Worm (Caenorhabditis elegans) whole organism, L1 larva: ENCODE results near the gene spe-19.

Experiments used
- aha-1 ChIP-seq: fragments of 150-350 bp; optimal IDR thresholded peaks from 2 replicates; lab custom pipeline; 2014; ENCODE audit warnings: missing biosample characterization, missing genetic modification characterization
- aly-2 ChIP-seq: fragments of 150-350 bp; optimal IDR thresholded peaks from 2 replicates; lab custom pipeline; 2014; ENCODE audit warnings: missing biosample characterization, missing genetic modification characterization
- elt-2 ChIP-seq: sonication (generic microtip); optimal IDR thresholded peaks from 2 replicates; lab custom pipeline; 2016; ENCODE audit warnings: missing genetic modification characterization, mild to moderate bottlenecking, inconsistent platforms, missing compliant biosample characterization, missing genetic modification reagents
- lir-3 ChIP-seq: sonication (generic microtip); optimal IDR thresholded peaks from 2 replicates; lab custom pipeline; 2016; ENCODE audit warnings: mild to moderate bottlenecking, missing genetic modification characterization, moderate library complexity, missing compliant biosample characterization; ENCODE audit not compliant: poor library complexity
- lsy-2 ChIP-seq, 2 experiments: fragments of 150-350 bp; optimal IDR thresholded peaks; 2 replicates each; lab custom pipeline; 2014; ENCODE audit warnings: missing biosample characterization in 2 of 2, missing genetic modification characterization in 2 of 2
- nhr-11 ChIP-seq: fragments of 150-350 bp; optimal IDR thresholded peaks from 2 replicates; lab custom pipeline; 2014; ENCODE audit warnings: missing biosample characterization, missing genetic modification characterization
- nhr-47 ChIP-seq: sonication (generic microtip); optimal IDR thresholded peaks from 2 replicates; lab custom pipeline; 2016; ENCODE audit warnings: mild to moderate bottlenecking, missing genetic modification characterization, moderate library complexity, missing compliant biosample characterization
- pax-3 ChIP-seq: fragments of 200-800 bp; sonication (Bioruptor generic); optimal IDR thresholded peaks from 2 replicates; lab custom pipeline; 2018; ENCODE audit warnings: mild to moderate bottlenecking, missing genetic modification characterization, moderate library complexity, missing compliant biosample characterization
- tbx-2 ChIP-seq: sonication (generic microtip); optimal IDR thresholded peaks from 2 replicates; lab custom pipeline; 2016; ENCODE audit warnings: missing genetic modification characterization, missing compliant biosample characterization
- tlp-1 ChIP-seq: fragments of 150-350 bp; optimal IDR thresholded peaks from 2 replicates; lab custom pipeline; 2014; ENCODE audit warnings: missing biosample characterization, missing genetic modification characterization
- vab-15 ChIP-seq: sonication (generic microtip); optimal IDR thresholded peaks from 2 replicates; lab custom pipeline; 2017; ENCODE audit warnings: missing genotype, mild to moderate bottlenecking, missing genetic modification characterization, missing compliant biosample characterization

The spe-19 gene

DNA sequence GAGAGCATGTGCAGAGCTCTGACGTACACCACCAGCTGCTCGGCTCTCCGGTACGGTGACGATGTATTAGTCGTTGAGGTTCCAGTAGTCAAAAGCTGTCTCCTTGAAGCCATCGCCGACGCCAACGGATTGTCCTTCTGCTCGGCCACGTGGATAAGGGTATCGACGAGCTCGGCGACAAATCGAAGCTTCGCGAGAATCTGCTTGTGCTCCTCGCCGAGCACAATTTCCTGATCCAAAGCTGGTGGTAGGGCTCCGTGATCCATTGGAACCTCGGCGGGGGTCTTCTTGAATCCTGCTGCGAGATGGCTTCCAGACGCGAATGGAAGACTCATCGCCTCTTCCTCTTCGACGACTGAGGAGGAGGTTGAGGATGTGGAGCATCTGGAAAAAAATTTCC, 49.7 kb downstream of the spe-19 start:
- no peak for TF ChIP-seq nhr-47 (tag; lab: Kevin White, UChicago)
- TF ChIP-seq, all 84 proteins: peak for 0

DNA sequence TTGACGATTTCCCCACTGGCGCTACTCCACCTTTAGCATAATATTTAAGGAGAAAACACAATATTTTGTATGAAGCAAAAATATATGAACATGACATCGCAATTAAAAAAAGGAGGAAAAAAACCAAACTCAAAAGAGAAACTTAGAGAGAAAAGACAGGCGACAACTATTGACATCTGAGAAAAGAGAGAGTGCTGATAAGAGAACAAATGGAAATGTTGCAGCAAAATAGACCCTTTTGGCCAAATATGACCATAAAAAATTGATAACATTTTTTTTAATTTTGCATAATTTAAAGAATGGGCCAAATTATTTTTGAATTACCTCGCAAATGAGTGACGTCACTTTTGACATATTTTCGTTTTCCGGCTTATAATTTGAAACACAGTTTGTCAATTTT, 52.5 kb downstream of the spe-19 start:
- TF ChIP-seq tbx-2 (tag; lab: Kevin White, UChicago) (no peak), vab-15 (tag; lab: Kevin White, UChicago) (no peak), lir-3 (tag; lab: Kevin White, UChicago) (no peak), elt-2 (tag; lab: Kevin White, UChicago) (peak; percentile 4), aha-1 (no peak), nhr-11 (tag; lab: Kevin White, UChicago) (no peak), pax-3 (tag; lab: Kevin White, UChicago) (no peak)
- TF ChIP-seq, all 84 proteins: peak for 1

DNA sequence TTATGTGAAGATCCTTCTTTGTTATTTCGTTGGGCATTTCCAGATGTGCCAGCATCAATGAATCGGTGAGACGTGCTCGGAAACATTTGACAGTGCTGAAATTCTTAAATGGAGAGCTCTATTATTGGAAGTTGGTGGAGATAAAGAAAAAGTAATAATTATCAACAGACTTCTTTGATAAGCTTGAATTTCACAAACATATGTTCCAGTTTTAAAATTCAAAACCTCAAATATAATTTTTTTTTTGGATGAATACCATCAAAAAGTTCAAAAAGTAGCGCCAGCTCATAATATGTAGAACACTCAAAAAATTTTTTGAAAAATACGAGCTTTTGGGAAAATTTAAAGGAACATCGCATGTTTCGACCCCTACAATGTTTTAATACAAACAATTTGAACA, 53.1 kb downstream of the spe-19 start, which contains the start of gene Y60A3A.25:
Gene Y60A3A.25 (minus strand): TSS at position 101 of the 400 bp plus-strand sequence.
- TF ChIP-seq aly-2 (tag; lab: Kevin White, UChicago) = no peak
- no peak for TF ChIP-seq lsy-2 (tag; optimal IDR thresholded peaks at IDR 0.05; lab: Kevin White, UChicago)
- no peak for TF ChIP-seq tlp-1 (tag; lab: Kevin White, UChicago)
- TF ChIP-seq, all 84 proteins: peak for 0
